Worm (Caenorhabditis elegans): ENCODE results near the gene cutl-11.

Gene cutl-11

DNA sequence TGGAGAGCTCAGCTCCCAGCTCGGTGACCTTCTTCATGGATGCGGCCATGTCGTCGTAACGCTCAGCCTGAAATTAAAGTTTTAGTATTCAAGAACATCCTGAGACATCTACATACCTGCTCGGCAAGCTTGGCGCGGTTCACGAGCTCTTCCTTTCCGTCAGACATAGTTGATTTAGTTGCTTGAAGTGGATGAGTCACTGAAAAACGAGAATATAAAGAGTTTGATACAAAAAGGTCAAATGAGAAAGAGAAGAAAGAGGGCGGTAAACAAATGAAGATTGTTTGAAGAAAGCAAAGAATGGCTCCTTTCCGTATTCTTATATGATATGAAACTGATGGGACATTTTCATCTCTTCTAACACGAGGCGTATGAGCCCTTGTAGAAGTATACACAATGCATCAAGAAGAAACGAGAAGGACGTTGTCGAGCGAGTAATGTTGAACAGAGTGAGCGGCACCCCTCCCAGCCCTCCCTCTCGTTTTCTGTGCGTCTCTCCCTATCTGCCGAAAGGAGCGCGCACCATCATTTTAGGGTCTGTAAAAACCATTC is 45.4 kb downstream of the cutl-11 start, which contains the start of gene ftt-2:
TSS of gene ftt-2 (minus strand) at position 206 of the 552 bp plus-strand sequence.
- TF ChIP-seq flt-1 (GFP tag; IDR thresholded peaks at IDR 0.05) = no peak
- TF ChIP-seq tab-1 (GFP tag; IDR thresholded peaks at IDR 0.05) = no peak
- TF ChIP-seq cog-1 (tag; optimal IDR thresholded peaks at IDR 0.05) = no peak
- TF ChIP-seq ztf-29 (GFP tag; IDR thresholded peaks at IDR 0.05) = no peak
- no peak for TF ChIP-seq med-1 (GFP tag; optimal IDR thresholded peaks at IDR 0.05; ENCODE audit: insufficient read depth)
- no peak for TF ChIP-seq T22C8.4 (GFP tag; IDR thresholded peaks at IDR 0.05)
- TF ChIP-seq ztf-23 (GFP tag; IDR thresholded peaks at IDR 0.05) = no peak
- TF ChIP-seq klf-2 (GFP tag; conservative IDR thresholded peaks at IDR 0.05) = no peak
- TF ChIP-seq ref-1 (GFP tag; conservative IDR thresholded peaks at IDR 0.05) = no peak

DNA sequence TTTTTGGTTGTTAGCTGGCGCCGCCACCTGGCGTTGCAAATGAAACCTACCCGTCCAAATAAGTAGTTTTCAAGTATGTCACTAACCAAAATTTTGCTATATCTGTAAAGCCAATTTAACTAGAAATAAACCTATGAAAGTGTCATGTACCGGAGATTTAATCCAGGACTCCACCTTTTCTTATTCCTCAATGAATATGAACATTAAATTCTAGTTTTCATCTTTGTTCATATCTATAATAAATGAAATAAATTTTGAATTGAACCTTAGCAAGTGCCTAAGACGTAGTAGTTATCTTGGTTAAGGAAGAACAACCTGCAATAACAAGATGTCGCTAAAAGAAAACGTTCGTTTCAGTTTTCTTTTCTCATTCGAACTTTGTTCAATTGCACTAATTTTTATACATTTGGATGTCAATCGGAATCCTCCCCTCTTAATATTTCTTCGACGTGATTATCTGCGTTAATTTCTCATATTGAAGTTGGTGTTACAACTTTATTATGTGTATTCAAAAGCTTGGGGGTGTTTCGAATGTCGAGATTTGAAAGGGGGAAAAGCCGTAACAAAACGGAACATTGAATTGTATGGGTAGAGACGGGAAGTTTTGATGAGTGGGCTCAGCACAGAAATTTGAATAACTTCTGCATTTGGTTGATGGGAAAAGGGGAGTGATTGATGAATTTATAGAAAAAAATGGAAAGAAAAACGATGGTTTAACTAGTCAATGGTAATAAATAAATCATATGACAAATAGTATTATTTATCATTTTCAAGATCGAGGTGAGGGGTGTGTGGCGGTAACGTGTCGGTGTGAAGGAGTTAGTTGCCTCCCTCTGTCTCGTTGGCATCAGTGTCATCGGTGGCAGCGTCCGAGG is 47.2 kb downstream of the cutl-11 start:
- TF ChIP-seq klf-2 (GFP tag; conservative IDR thresholded peaks at IDR 0.05) = no peak
- TF ChIP-seq ztf-23 (GFP tag; IDR thresholded peaks at IDR 0.05) = peak; percentile 29; the same call in 1 of the 2 replicates
- no peak for TF ChIP-seq cog-1 (tag; optimal IDR thresholded peaks at IDR 0.05)
- TF ChIP-seq T22C8.4 (GFP tag; IDR thresholded peaks at IDR 0.05) = no peak
- no peak for TF ChIP-seq ztf-29 (GFP tag; IDR thresholded peaks at IDR 0.05)
- no peak for TF ChIP-seq tab-1 (GFP tag; IDR thresholded peaks at IDR 0.05)
- TF ChIP-seq med-1 (GFP tag; optimal IDR thresholded peaks at IDR 0.05; ENCODE audit: insufficient read depth) = no peak
- no peak for TF ChIP-seq ref-1 (GFP tag; conservative IDR thresholded peaks at IDR 0.05)
- TF ChIP-seq flt-1 (GFP tag; IDR thresholded peaks at IDR 0.05) = no peak

ce11 chrX:11600488-11601106 is 50.1 kb downstream of the cutl-11 start:
- TF ChIP-seq flt-1 (GFP tag; IDR thresholded peaks at IDR 0.05) (0 out of 2 replicates have a peak, but pooled peaks have one; percentile 17), med-1 (GFP tag; optimal IDR thresholded peaks at IDR 0.05; ENCODE audit: insufficient read depth) (no peak)

DNA sequence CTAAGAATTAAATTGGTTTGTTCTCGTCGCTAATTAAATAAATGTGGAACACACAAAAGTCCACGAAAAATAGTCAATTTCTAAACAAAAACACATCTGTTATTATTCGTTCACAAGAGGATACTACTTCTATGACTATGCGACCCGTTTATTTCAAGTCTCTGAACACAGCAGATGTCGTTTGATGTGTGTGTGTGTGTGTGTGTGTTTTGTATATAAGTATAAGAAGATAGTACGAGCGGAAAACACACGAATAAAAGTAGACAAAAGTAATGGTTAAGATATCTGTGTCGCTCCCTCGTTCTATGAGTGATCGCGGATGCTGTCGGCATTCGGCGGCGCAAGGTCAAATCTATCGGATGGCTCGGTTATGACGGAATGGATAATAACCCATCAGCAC is 51.8 kb downstream of the cutl-11 start:
- TF ChIP-seq cog-1 (tag; optimal IDR thresholded peaks at IDR 0.05) (no peak), ref-1 (GFP tag; conservative IDR thresholded peaks at IDR 0.05) (no peak), ztf-23 (GFP tag; IDR thresholded peaks at IDR 0.05) (no peak), T22C8.4 (GFP tag; IDR thresholded peaks at IDR 0.05) (no peak), med-1 (GFP tag; optimal IDR thresholded peaks at IDR 0.05; ENCODE audit: insufficient read depth) (no peak), tab-1 (GFP tag; IDR thresholded peaks at IDR 0.05) (no peak), klf-2 (GFP tag; conservative IDR thresholded peaks at IDR 0.05) (no peak), flt-1 (GFP tag; IDR thresholded peaks at IDR 0.05) (no peak), ztf-29 (GFP tag; IDR thresholded peaks at IDR 0.05) (no peak)
